Worm (Caenorhabditis elegans) whole organism, L2 larva: Measurements from ENCODE around the gene C39H7.4.
A peak's percentile ranks its signal among the peaks of the same experiment; 100 is the strongest.

Source experiments
- C34F6.9 ChIP-seq: fragments of 150-350 bp; optimal IDR thresholded peaks from 2 replicates; lab custom pipeline; 2014; ENCODE audit warnings: missing biosample characterization, missing genetic modification characterization
- F13H6.1 ChIP-seq: sonication (generic microtip); optimal IDR thresholded peaks from 2 replicates; lab custom pipeline; 2016; ENCODE audit warnings: missing genetic modification characterization, missing compliant biosample characterization
- R02D3.7 ChIP-seq: fragments of 150-350 bp; optimal IDR thresholded peaks from 2 replicates; lab custom pipeline; 2014; ENCODE audit warnings: missing biosample characterization, missing genetic modification characterization
- ZK546.5 ChIP-seq: sonication (generic microtip); optimal IDR thresholded peaks from 2 replicates; lab custom pipeline; 2017; ENCODE audit warnings: missing biosample characterization, missing genetic modification characterization
- alr-1 ChIP-seq: fragments of 150-350 bp; optimal IDR thresholded peaks from 2 replicates; lab custom pipeline; 2014; ENCODE audit warnings: missing biosample characterization, missing genetic modification characterization
- aly-2 ChIP-seq: fragments of 150-350 bp; optimal IDR thresholded peaks from 2 replicates; lab custom pipeline; 2014; ENCODE audit warnings: missing biosample characterization, missing genetic modification characterization
- blmp-1 ChIP-seq: sonication (generic microtip); optimal IDR thresholded peaks from 2 replicates; lab custom pipeline; 2017; ENCODE audit warnings: missing genetic modification characterization, mild to moderate bottlenecking, missing compliant biosample characterization, antibody characterized with exemption, moderate library complexity; ENCODE audit not compliant: insufficient read depth
- ceh-82 ChIP-seq: fragments of 150-350 bp; optimal IDR thresholded peaks from 2 replicates; lab custom pipeline; 2014; ENCODE audit warnings: missing biosample characterization, missing genetic modification characterization
- crh-2 ChIP-seq: sonication (generic microtip); optimal IDR thresholded peaks from 2 replicates; lab custom pipeline; 2017; ENCODE audit warnings: missing biosample characterization, missing genetic modification characterization
- dmd-4 ChIP-seq: sonication (generic microtip); optimal IDR thresholded peaks from 2 replicates; lab custom pipeline; 2017; ENCODE audit warnings: missing biosample characterization, missing genetic modification characterization
- egl-27 ChIP-seq: sonication (generic microtip); optimal IDR thresholded peaks from 3 replicates; lab custom pipeline; 2017; ENCODE audit warnings: missing biosample characterization, missing genetic modification reagents, missing genetic modification characterization
- gmeb-1 ChIP-seq: fragments of 150-350 bp; optimal IDR thresholded peaks from 2 replicates; lab custom pipeline; 2014; ENCODE audit warnings: missing biosample characterization, missing genetic modification characterization
- lin-13 ChIP-seq: fragments of 150-350 bp; optimal IDR thresholded peaks from 2 replicates; lab custom pipeline; 2014; ENCODE audit warnings: missing biosample characterization, missing genetic modification reagents, missing genetic modification characterization
- lin-39 ChIP-seq: fragments of 150-350 bp; optimal IDR thresholded peaks from 2 replicates; lab custom pipeline; 2014; ENCODE audit warnings: missing biosample characterization, missing genetic modification reagents, missing genetic modification characterization
- lsy-2 ChIP-seq, 2 experiments: fragments of 150-350 bp in 1 of 2; sonication (generic microtip) in 1 of 2; optimal IDR thresholded peaks; 2 replicates each; lab custom pipeline; 2014 to 2017; ENCODE audit warnings: missing biosample characterization in 2 of 2, missing genetic modification characterization in 2 of 2
- mbf-1 ChIP-seq: sonication (generic microtip); optimal IDR thresholded peaks from 2 replicates; lab custom pipeline; 2017; ENCODE audit warnings: missing biosample characterization, missing genetic modification characterization
- mdl-1 ChIP-seq, 2 experiments: fragments of 150-350 bp in 1 of 2; sonication (generic microtip) in 1 of 2; optimal IDR thresholded peaks; 2 replicates each; lab custom pipeline; 2017; ENCODE audit warnings: missing biosample characterization in 2 of 2, missing genetic modification characterization in 2 of 2
- nhr-10 ChIP-seq: sonication (generic microtip); optimal IDR thresholded peaks from 2 replicates; lab custom pipeline; 2017; ENCODE audit warnings: missing biosample characterization, missing genetic modification characterization
- nhr-12 ChIP-seq: fragments of 150-350 bp; optimal IDR thresholded peaks from 2 replicates; lab custom pipeline; 2014; ENCODE audit warnings: missing biosample characterization, missing genetic modification characterization
- nhr-129 ChIP-seq: fragments of 150-350 bp; optimal IDR thresholded peaks from 2 replicates; lab custom pipeline; 2014; ENCODE audit warnings: missing biosample characterization, missing genetic modification characterization
- nhr-23 ChIP-seq: fragments of 150-350 bp; optimal IDR thresholded peaks from 2 replicates; lab custom pipeline; 2014; ENCODE audit warnings: missing biosample characterization, missing genetic modification reagents, missing genetic modification characterization
- nhr-237 ChIP-seq: fragments of 150-350 bp; optimal IDR thresholded peaks from 2 replicates; lab custom pipeline; 2014; ENCODE audit warnings: missing biosample characterization, missing genetic modification characterization
- nhr-25 ChIP-seq: fragments of 150-350 bp; sonication (generic microtip); optimal IDR thresholded peaks from 3 replicates; lab custom pipeline; 2014; ENCODE audit warnings: missing biosample characterization, missing genetic modification characterization
- sem-4 ChIP-seq: fragments of 150-350 bp; optimal IDR thresholded peaks from 2 replicates; lab custom pipeline; 2014; ENCODE audit warnings: missing biosample characterization, missing genetic modification reagents, missing genetic modification characterization
- skn-1 ChIP-seq: sonication (generic microtip); optimal IDR thresholded peaks from 2 replicates; lab custom pipeline; 2017; ENCODE audit warnings: missing biosample characterization, missing genetic modification characterization
- sma-3 ChIP-seq: sonication (generic microtip); optimal IDR thresholded peaks from 2 replicates; lab custom pipeline; 2016; ENCODE audit warnings: missing genetic modification reagents, missing genetic modification characterization, missing compliant biosample characterization
- sma-9 ChIP-seq, 2 experiments: fragments of 150-350 bp in 1 of 2; sonication (generic microtip) in 1 of 2; optimal IDR thresholded peaks; 2 replicates each; lab custom pipeline; 2014 to 2016; ENCODE audit warnings: missing genetic modification characterization in 2 of 2, mild to moderate bottlenecking in 1 of 2, missing biosample characterization in 1 of 2, missing compliant biosample characterization in 1 of 2, missing genetic modification reagents in 1 of 2, moderate library complexity in 1 of 2
- snpc-4 ChIP-seq: fragments of 150-350 bp; optimal IDR thresholded peaks from 2 replicates; lab custom pipeline; 2014; ENCODE audit warnings: missing biosample characterization, missing genetic modification characterization
- unc-62 ChIP-seq: fragments of 150-350 bp; optimal IDR thresholded peaks from 2 replicates; lab custom pipeline; 2014; ENCODE audit warnings: missing biosample characterization, missing genetic modification reagents, missing genetic modification characterization
- zag-1 ChIP-seq: fragments of 150-350 bp; optimal IDR thresholded peaks from 2 replicates; lab custom pipeline; 2014; ENCODE audit warnings: missing biosample characterization, missing genetic modification characterization
- ztf-1 ChIP-seq: fragments of 200-800 bp; sonication (Bioruptor generic); conservative IDR thresholded peaks from 2 replicates; pipeline ENCODE4 v1.3.6; 2022; ENCODE audit warnings: missing genetic modification characterization, missing compliant biosample characterization
- ztf-11 ChIP-seq: sonication (generic microtip); optimal IDR thresholded peaks from 2 replicates; lab custom pipeline; 2017; ENCODE audit warnings: missing biosample characterization, missing genetic modification characterization
- ztf-4 ChIP-seq: fragments of 150-350 bp; optimal IDR thresholded peaks from 2 replicates; lab custom pipeline; 2014; ENCODE audit warnings: missing biosample characterization, missing genetic modification characterization

The C39H7.4 gene

DNA sequence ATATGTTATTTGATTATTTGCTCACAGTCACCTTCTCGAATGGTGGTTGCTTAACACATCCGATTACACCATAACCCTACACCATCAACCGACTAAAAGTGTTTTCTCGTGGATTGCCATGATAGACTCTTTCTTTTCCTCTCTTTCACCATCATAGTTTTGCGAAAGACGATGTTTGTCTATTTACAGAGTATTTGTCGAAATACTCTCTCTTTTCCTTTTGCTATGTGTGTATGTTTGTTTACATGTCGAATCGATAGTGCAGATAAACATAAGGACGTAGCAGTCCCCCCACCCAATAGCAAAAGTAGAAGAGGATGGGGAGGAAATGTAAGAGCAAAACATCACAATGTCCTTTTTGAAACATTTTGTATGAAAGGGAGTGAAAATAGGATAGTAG lies 11.1 kb downstream of the C39H7.4 start:
- TF ChIP-seq lsy-2 (tag; optimal IDR thresholded peaks at IDR 0.05; lab: Kevin White, UChicago) (peak in 1 of 2 experiments; percentile 4), F13H6.1 (tag; lab: Kevin White, UChicago) (peak; percentile 74), alr-1 (no peak), sma-9 (GFP tag; optimal IDR thresholded peaks at IDR 0.05; lab: Kevin White, UChicago) (peak; percentile 53), sma-9 (tag; optimal IDR thresholded peaks at IDR 0.05; lab: Kevin White, UChicago) (no peak), nhr-129 (tag; lab: Kevin White, UChicago) (peak; percentile 75)

DNA sequence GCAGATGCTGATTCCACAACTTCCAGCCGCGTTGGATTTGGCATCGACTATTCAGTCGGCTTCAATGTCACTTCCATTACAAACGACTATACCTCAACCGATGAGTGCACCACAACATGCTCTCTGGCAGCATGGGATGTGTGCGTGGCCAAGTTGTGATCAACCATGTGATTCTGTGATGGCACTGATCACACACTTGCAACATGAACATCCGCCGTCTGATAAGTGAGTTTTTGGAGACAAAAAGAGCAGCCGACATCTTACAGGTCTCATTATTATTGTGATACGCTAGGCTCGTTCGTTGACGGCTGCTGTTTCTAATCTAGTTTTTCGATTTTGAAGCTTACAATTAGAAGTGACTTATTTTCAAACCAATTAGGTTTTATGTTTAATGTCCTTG lies 12.0 kb downstream of the C39H7.4 start:
- TF ChIP-seq snpc-4 (peak; percentile 48), ztf-4 (tag; lab: Kevin White, UChicago) (no peak), nhr-129 (tag; lab: Kevin White, UChicago) (peak; percentile 31)

DNA sequence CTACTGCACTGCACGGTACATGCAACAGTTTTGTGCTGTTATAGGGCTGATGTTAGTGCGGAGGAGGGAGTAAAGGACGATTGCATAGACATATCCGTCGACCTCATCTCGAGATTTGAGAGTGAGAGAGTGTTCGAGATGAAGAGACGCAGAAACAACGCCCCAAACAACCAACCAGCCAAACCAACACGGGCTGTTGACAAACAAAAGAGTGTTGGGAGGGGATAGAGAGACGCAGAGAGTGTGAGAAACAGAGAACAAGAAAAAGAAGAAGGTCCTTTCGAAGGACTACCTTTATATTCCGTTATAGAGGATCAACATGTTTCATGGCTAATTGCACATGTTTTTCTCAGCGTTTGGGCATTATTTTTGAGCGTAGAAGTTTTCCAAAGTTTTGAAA lies 14.1 kb downstream of the C39H7.4 start:
- TF ChIP-seq C34F6.9 (tag; lab: Kevin White, UChicago) (peak; percentile 64), R02D3.7 (no peak), crh-2 (peak; percentile 43), egl-27 (tag; lab: Kevin White, UChicago) (peak; percentile 54), sma-9 (GFP tag; optimal IDR thresholded peaks at IDR 0.05; lab: Kevin White, UChicago) (peak; percentile 65), sma-9 (tag; optimal IDR thresholded peaks at IDR 0.05; lab: Kevin White, UChicago) (no peak), nhr-12 (no peak), nhr-129 (tag; lab: Kevin White, UChicago) (peak; percentile 77), sem-4 (tag; lab: Kevin White, UChicago) (no peak), mbf-1 (no peak), F13H6.1 (tag; lab: Kevin White, UChicago) (peak; percentile 75), lsy-2 (tag; optimal IDR thresholded peaks at IDR 0.05; lab: Kevin White, UChicago) (peak in 1 of 2 experiments; percentile 62)
- TF ChIP-seq, all 48 proteins: peak for 7

DNA sequence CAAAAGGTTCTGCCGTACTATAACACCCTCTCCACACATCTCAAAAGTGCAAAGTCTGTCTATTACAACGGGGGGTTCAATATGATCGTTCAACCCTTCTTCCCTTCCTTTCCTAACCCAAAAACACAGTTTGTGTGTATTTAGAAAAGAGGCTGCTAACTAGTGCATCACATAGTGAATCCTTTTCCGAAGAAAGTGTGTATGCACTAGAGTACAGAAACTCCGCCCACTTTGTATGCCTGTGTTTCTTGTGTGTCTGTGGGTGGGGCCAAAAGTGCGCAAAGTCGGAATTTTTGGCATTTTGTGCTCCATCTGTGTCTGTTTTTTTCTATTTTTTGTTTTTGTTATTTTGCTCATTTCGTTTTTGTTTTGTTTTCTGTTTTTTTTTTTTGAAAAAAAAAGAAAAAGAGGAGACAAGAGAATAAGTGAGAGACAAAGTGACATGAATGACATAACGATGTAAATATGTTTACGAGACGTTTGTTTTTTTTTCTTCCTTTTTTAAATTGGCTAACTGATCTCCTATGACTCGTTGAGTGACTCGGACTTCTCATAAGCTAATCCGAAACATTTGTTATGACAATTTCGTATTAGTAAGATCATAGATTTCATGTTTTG lies 15.8 kb downstream of the C39H7.4 start:
- peak; percentile 41 for TF ChIP-seq C34F6.9 (tag; lab: Kevin White, UChicago)
- TF ChIP-seq lin-13 (GFP tag; lab: Kevin White, UChicago), result no peak
- TF ChIP-seq ztf-1 (GFP tag; lab: Robert Waterston, UW), result no peak
- TF ChIP-seq gmeb-1 (tag; lab: Kevin White, UChicago), result no peak
- TF ChIP-seq nhr-23 (tag; lab: Kevin White, UChicago), result no peak
- TF ChIP-seq F13H6.1 (tag; lab: Kevin White, UChicago), result peak; percentile 9
- TF ChIP-seq lin-39, result no peak
- TF ChIP-seq nhr-129 (tag; lab: Kevin White, UChicago), result peak; percentile 70
- TF ChIP-seq aly-2 (tag; lab: Kevin White, UChicago), result no peak
- TF ChIP-seq egl-27 (tag; lab: Kevin White, UChicago), result peak; percentile 14
- TF ChIP-seq ztf-4 (tag; lab: Kevin White, UChicago), result no peak
- no peak for TF ChIP-seq dmd-4 (tag; lab: Kevin White, UChicago)
- TF ChIP-seq ztf-11 (tag; lab: Kevin White, UChicago), result no peak
- no peak for TF ChIP-seq snpc-4
- TF ChIP-seq nhr-237 (tag; lab: Kevin White, UChicago), result no peak
- no peak for TF ChIP-seq ceh-82 (tag; lab: Kevin White, UChicago)
- no peak for TF ChIP-seq sma-9 (GFP tag; optimal IDR thresholded peaks at IDR 0.05; lab: Kevin White, UChicago)
- no peak for TF ChIP-seq sma-9 (tag; optimal IDR thresholded peaks at IDR 0.05; lab: Kevin White, UChicago)
- no peak for TF ChIP-seq nhr-25 (tag; lab: Kevin White, UChicago)
- no peak for TF ChIP-seq skn-1 (tag; lab: Kevin White, UChicago)
- TF ChIP-seq nhr-10 (tag; lab: Kevin White, UChicago), result no peak
- TF ChIP-seq unc-62 (GFP tag; lab: Kevin White, UChicago), result no peak
- TF ChIP-seq alr-1, result no peak
- no peak for TF ChIP-seq nhr-12
- no peak for TF ChIP-seq blmp-1 (tag; lab: Kevin White, UChicago)
- TF ChIP-seq ZK546.5 (tag; lab: Kevin White, UChicago), result no peak
- TF ChIP-seq zag-1 (tag; lab: Kevin White, UChicago), result no peak
- no peak for TF ChIP-seq R02D3.7
- TF ChIP-seq sem-4 (tag; lab: Kevin White, UChicago), result no peak
- no peak for TF ChIP-seq sma-3 (GFP tag; lab: Kevin White, UChicago)
- TF ChIP-seq mdl-1 (tag; optimal IDR thresholded peaks at IDR 0.05; lab: Kevin White, UChicago), result no peak
